Worm (Caenorhabditis elegans) whole organism, midembryonic: Measurements from ENCODE around the gene pag-3.

Experiments
- cog-1 ChIP-seq: sonication (generic microtip); optimal IDR thresholded peaks from 2 replicates; lab custom pipeline; 2016; ENCODE audit warnings: missing genetic modification characterization, missing compliant biosample characterization
- klf-2 ChIP-seq: fragments of 200-800 bp; sonication (Bioruptor generic); conservative IDR thresholded peaks from 2 replicates; pipeline ENCODE4 v1.3.6; 2022; ENCODE audit warnings: missing genetic modification reagents, missing genetic modification characterization, missing compliant biosample characterization
- ref-1 ChIP-seq: fragments of 200-800 bp; sonication (Bioruptor generic); conservative IDR thresholded peaks from 2 replicates; pipeline ENCODE4 v1.3.6; 2022; ENCODE audit warnings: missing genetic modification reagents, missing genetic modification characterization, missing compliant biosample characterization
- tab-1 ChIP-seq: fragments of 200-800 bp; sonication (Bioruptor generic); IDR thresholded peaks from 2 replicates; pipeline ENCODE4 v1.3.6; 2022; ENCODE audit warnings: missing genetic modification characterization, missing compliant biosample characterization
- ztf-29 ChIP-seq: fragments of 200-800 bp; sonication (Bioruptor generic); IDR thresholded peaks from 2 replicates; pipeline ENCODE4 v1.3.6; 2022; ENCODE audit warnings: missing genetic modification reagents, missing genetic modification characterization, missing compliant biosample characterization

- TF ChIP-seq cog-1 (tag; lab: Kevin White, UChicago) (no peak), ztf-29 (GFP tag; lab: Robert Waterston, UW) (no peak), ref-1 (GFP tag; lab: Robert Waterston, UW) (no peak), tab-1 (GFP tag; lab: Robert Waterston, UW) (no peak), klf-2 (no peak)
Observed at ce11 chrX:14959393-14960073, 5.1 kb upstream of the pag-3 start.
